Worm (Caenorhabditis elegans) whole organism, midembryonic: ENCODE measurements around the gene gsy-1.
A peak's percentile ranks its signal among the peaks of the same experiment; 100 is the strongest.

Experiments
- T22C8.4 ChIP-seq: fragments of 200-800 bp; sonication (Bioruptor generic); IDR thresholded peaks from 2 replicates; pipeline ENCODE4 v1.3.6; 2022; ENCODE audit warnings: missing genetic modification characterization, missing compliant biosample characterization
- cog-1 ChIP-seq: sonication (generic microtip); optimal IDR thresholded peaks from 2 replicates; lab custom pipeline; 2016; ENCODE audit warnings: missing genetic modification characterization, missing compliant biosample characterization
- flt-1 ChIP-seq: fragments of 200-800 bp; sonication (Bioruptor generic); IDR thresholded peaks from 2 replicates; pipeline ENCODE4 v1.3.6; 2022; ENCODE audit warnings: missing genetic modification characterization, missing compliant biosample characterization
- klf-2 ChIP-seq: fragments of 200-800 bp; sonication (Bioruptor generic); conservative IDR thresholded peaks from 2 replicates; pipeline ENCODE4 v1.3.6; 2022; ENCODE audit warnings: missing genetic modification reagents, missing genetic modification characterization, missing compliant biosample characterization
- med-1 ChIP-seq: sonication (generic microtip); optimal IDR thresholded peaks from 2 replicates; lab custom pipeline; 2017; ENCODE audit warnings: missing genetic modification characterization, mild to moderate bottlenecking, missing compliant biosample characterization, antibody characterized with exemption, missing genetic modification reagents; ENCODE audit not compliant: insufficient read depth
- ref-1 ChIP-seq: fragments of 200-800 bp; sonication (Bioruptor generic); conservative IDR thresholded peaks from 2 replicates; pipeline ENCODE4 v1.3.6; 2022; ENCODE audit warnings: missing genetic modification reagents, missing genetic modification characterization, missing compliant biosample characterization
- tab-1 ChIP-seq: fragments of 200-800 bp; sonication (Bioruptor generic); IDR thresholded peaks from 2 replicates; pipeline ENCODE4 v1.3.6; 2022; ENCODE audit warnings: missing genetic modification characterization, missing compliant biosample characterization
- ztf-23 ChIP-seq: fragments of 200-800 bp; sonication (Bioruptor generic); IDR thresholded peaks from 2 replicates; pipeline ENCODE4 v1.3.6; 2022; ENCODE audit warnings: missing genetic modification reagents, missing genetic modification characterization, missing compliant biosample characterization
- ztf-29 ChIP-seq: fragments of 200-800 bp; sonication (Bioruptor generic); IDR thresholded peaks from 2 replicates; pipeline ENCODE4 v1.3.6; 2022; ENCODE audit warnings: missing genetic modification reagents, missing genetic modification characterization, missing compliant biosample characterization

gsy-1 gene

ce11 chrII:12824463-12824862 is 53.5 kb downstream of the gsy-1 start:
- TF ChIP-seq ztf-29 (GFP tag; lab: Robert Waterston, UW) (peak; percentile 42; the same call in 1 of the 2 replicates), T22C8.4 (GFP tag; lab: Robert Waterston, UW) (no peak)

ce11 chrII:12823437-12823836 is 54.5 kb downstream of the gsy-1 start, which contains the start of gene Y46G5A.36:
Y46G5A.36 (plus strand) TSS chrII:12823679.
- TF ChIP-seq klf-2 (GFP tag; lab: Robert Waterston, UW) (no peak), tab-1 (GFP tag; lab: Robert Waterston, UW) (no peak), ref-1 (GFP tag; lab: Robert Waterston, UW) (no peak), ztf-29 (GFP tag; lab: Robert Waterston, UW) (no peak), med-1 (no peak), T22C8.4 (GFP tag; lab: Robert Waterston, UW) (no peak), ztf-23 (no peak), flt-1 (no peak), cog-1 (no peak)

- TF ChIP-seq klf-2 (GFP tag; lab: Robert Waterston, UW) (no peak), med-1 (no peak), ztf-23 (no peak), flt-1 (no peak), ref-1 (GFP tag; lab: Robert Waterston, UW) (no peak), tab-1 (GFP tag; lab: Robert Waterston, UW) (no peak), T22C8.4 (GFP tag; lab: Robert Waterston, UW) (no peak), cog-1 (no peak), ztf-29 (GFP tag; lab: Robert Waterston, UW) (no peak)
These were observed 57.9 kb downstream of the gsy-1 start for ce11 chrII:12819979-12820378.

ce11 chrII:12818488-12818887 is 59.4 kb downstream of the gsy-1 start, which contains the start of gene Y46G5A.22:
Y46G5A.22 (minus strand) TSS chrII:12818588.
- no peak for TF ChIP-seq cog-1
- no peak for TF ChIP-seq T22C8.4 (GFP tag; lab: Robert Waterston, UW)
- no peak for TF ChIP-seq ztf-29 (GFP tag; lab: Robert Waterston, UW)
- TF ChIP-seq tab-1 (GFP tag; lab: Robert Waterston, UW), result no peak
